Worm (Caenorhabditis elegans) whole organism, early embryonic: ENCODE measurements around the gene chca-1.

ENCODE experiments used
- B0310.2 ChIP-seq: sonication (generic microtip); optimal IDR thresholded peaks from 2 replicates; lab custom pipeline; 2016; ENCODE audit warnings: mild to moderate bottlenecking, missing genetic modification characterization, missing compliant biosample characterization
- ama-1 ChIP-seq: fragments of 150-350 bp; optimal IDR thresholded peaks from 2 replicates; lab custom pipeline; 2014
- ceh-13 ChIP-seq: fragments of 200-800 bp; sonication (Bioruptor generic); optimal IDR thresholded peaks from 2 replicates; lab custom pipeline; 2018; ENCODE audit warnings: mild to moderate bottlenecking, missing genetic modification characterization, missing compliant biosample characterization
- ceh-36 ChIP-seq: sonication (generic microtip); optimal IDR thresholded peaks from 2 replicates; lab custom pipeline; 2016; ENCODE audit warnings: missing genetic modification characterization, inconsistent platforms, missing compliant biosample characterization
- hnd-1 ChIP-seq: sonication (generic microtip); optimal IDR thresholded peaks from 2 replicates; lab custom pipeline; 2016; ENCODE audit warnings: missing genetic modification characterization, missing compliant biosample characterization
- tbx-11 ChIP-seq: fragments of 200-800 bp; sonication (Bioruptor generic); IDR thresholded peaks from 2 replicates; pipeline ENCODE4 v1.3.6; 2022; ENCODE audit warnings: missing genetic modification characterization, missing compliant biosample characterization

DNA sequence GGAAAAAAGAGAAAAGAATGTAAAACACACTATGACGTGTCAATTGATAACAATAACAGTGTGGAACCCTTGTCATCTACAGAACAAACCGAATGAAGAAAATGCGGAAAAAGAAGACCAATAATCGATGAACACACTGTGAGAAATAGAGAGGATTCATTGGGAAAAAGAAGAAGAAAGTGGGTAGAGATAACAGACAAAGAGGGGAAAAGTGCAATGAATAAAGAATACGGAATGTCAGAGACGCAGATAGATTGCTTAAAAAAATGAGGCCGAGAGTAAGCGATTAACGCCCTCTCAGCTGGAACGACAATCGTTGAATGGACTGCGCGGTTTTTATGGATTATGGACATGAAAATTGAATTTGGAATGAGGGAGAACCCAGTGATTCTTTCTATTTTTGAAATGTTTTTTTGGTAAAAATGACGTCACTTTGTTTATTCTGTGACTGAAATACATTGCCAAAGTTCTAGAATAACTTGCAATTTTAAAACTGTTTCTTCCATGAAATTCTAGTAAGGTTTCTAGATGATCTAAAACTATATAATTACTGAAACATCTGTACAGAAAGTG is 3.3 kb upstream of the chca-1 start, which contains the start of gene amph-1:
- TF ChIP-seq ceh-36 (no peak), tbx-11 (no peak), ama-1 (lab: Kevin White, UChicago) (no peak), B0310.2 (no peak), ceh-13 (GFP tag; lab: Kevin White, UChicago) (no peak), hnd-1 (tag; lab: Kevin White, UChicago) (no peak)
